Fruit fly (Drosophila melanogaster): ENCODE data around the gene CG13771.

DNA sequence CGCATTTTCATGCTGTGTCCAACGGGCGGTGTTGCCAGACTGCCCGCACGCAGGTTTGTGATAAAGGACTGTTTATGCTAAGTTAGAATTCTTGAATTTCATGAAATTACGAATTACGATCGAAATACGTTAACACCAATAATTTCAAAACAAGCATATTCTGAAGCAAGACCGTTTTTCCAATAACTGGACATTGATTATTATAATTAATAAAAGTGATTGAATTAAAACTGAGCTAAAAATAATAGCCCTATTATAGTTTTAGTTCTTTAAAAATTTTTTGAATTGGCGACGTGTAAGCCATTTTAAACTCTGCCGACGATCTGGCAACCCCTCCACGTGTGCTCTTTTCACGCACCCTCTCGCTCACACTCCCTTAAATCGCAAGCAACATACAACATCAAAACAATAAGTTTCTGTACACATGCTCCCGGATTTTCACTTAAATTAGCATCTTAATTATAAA, 15.2 kb downstream of the CG13771 start:
- peak; percentile 95 for TF ChIP-seq row (GFP tag; IDR thresholded peaks at IDR 0.05)
- TF ChIP-seq fru (optimal IDR thresholded peaks at IDR 0.05) = no peak
- TF ChIP-seq YL-1 (GFP tag; optimal IDR thresholded peaks at IDR 0.05) = peak; percentile 89
- TF ChIP-seq Hand (GFP tag; optimal IDR thresholded peaks at IDR 0.05) = peak; percentile 92
- TF ChIP-seq CG5953 (GFP tag; IDR thresholded peaks at IDR 0.05) = peak; percentile 82
- peak; percentile 90 for TF ChIP-seq CG10462 (GFP tag; optimal IDR thresholded peaks at IDR 0.05)
- TF ChIP-seq Atf3 (GFP tag; optimal IDR thresholded peaks at IDR 0.05) = peak; percentile 53
- TF ChIP-seq CG13894 (tag; optimal IDR thresholded peaks at IDR 0.05) = peak; percentile 94
- TF ChIP-seq CG16779 (GFP tag; IDR thresholded peaks at IDR 0.05) = peak; percentile 77
